Worm (Caenorhabditis elegans) whole organism, young adult: ENCODE results near the gene nhr-183.
A peak's percentile ranks its signal among the peaks of the same experiment; 100 is the strongest.

ENCODE experiments used
- D2030.7 ChIP-seq: fragments of 200-800 bp; sonication (Bioruptor generic); IDR thresholded peaks from 2 replicates; pipeline ENCODE4 v1.3.6; 2022; ENCODE audit warnings: missing genetic modification reagents, missing genetic modification characterization, missing compliant biosample characterization
- F49E8.2 ChIP-seq: sonication (generic microtip); optimal IDR thresholded peaks from 3 replicates; lab custom pipeline; 2017; ENCODE audit warnings: missing genetic modification characterization, mild to moderate bottlenecking, missing compliant biosample characterization, antibody characterized with exemption, moderate library complexity; ENCODE audit not compliant: insufficient read depth
- F52B5.7 ChIP-seq: sonication (generic microtip); optimal IDR thresholded peaks from 2 replicates; lab custom pipeline; 2016; ENCODE audit warnings: mild to moderate bottlenecking, missing genetic modification characterization, missing compliant biosample characterization
- F55B11.4 ChIP-seq: sonication (generic microtip); optimal IDR thresholded peaks from 2 replicates; lab custom pipeline; 2016; ENCODE audit warnings: missing compliant biosample characterization, missing genetic modification characterization, borderline replicate concordance; ENCODE audit not compliant: insufficient read depth
- F57A8.1 ChIP-seq: fragments of 200-800 bp; sonication (Bioruptor generic); optimal IDR thresholded peaks from 2 replicates; lab custom pipeline; 2018; ENCODE audit warnings: mild to moderate bottlenecking, missing genetic modification characterization, moderate library complexity, missing compliant biosample characterization
- K11D2.4 ChIP-seq: fragments of 200-800 bp; sonication (Bioruptor generic); IDR thresholded peaks from 2 replicates; pipeline ENCODE4 v1.3.6; 2022; ENCODE audit warnings: missing genetic modification reagents, missing genetic modification characterization, missing compliant biosample characterization
- T26A5.8 ChIP-seq: sonication (generic microtip); optimal IDR thresholded peaks from 2 replicates; lab custom pipeline; 2016; ENCODE audit warnings: missing genetic modification characterization, missing compliant biosample characterization
- Y53F4B.3 ChIP-seq: fragments of 200-800 bp; sonication (Bioruptor generic); IDR thresholded peaks from 2 replicates; pipeline ENCODE4 v1.3.6; 2022; ENCODE audit warnings: missing genetic modification reagents, missing genetic modification characterization, missing compliant biosample characterization
- Y56A3A.18 ChIP-seq: fragments of 200-800 bp; sonication (Bioruptor generic); IDR thresholded peaks from 2 replicates; pipeline ENCODE4 v1.3.6; 2022; ENCODE audit warnings: missing genetic modification reagents, missing genetic modification characterization, missing compliant biosample characterization
- Y67H2A.10 ChIP-seq: fragments of 200-800 bp; sonication (Bioruptor generic); conservative IDR thresholded peaks from 2 replicates; pipeline ENCODE4 v1.3.6; 2022; ENCODE audit warnings: missing genetic modification reagents, missing genetic modification characterization, missing compliant biosample characterization
- Y95B8A.8 ChIP-seq: fragments of 200-800 bp; sonication (Bioruptor generic); IDR thresholded peaks from 2 replicates; pipeline ENCODE4 v1.3.6; 2022; ENCODE audit warnings: missing genetic modification reagents, missing genetic modification characterization, missing compliant biosample characterization
- akir-1 ChIP-seq: fragments of 200-800 bp; sonication (Bioruptor generic); optimal IDR thresholded peaks from 2 replicates; lab custom pipeline; 2018; ENCODE audit warnings: mild to moderate bottlenecking, missing genetic modification characterization, moderate library complexity, missing compliant biosample characterization
- atf-7 ChIP-seq: sonication (generic microtip); optimal IDR thresholded peaks from 2 replicates; lab custom pipeline; 2017; ENCODE audit warnings: mild to moderate bottlenecking, missing genetic modification characterization, missing compliant biosample characterization
- attf-5 ChIP-seq: fragments of 200-800 bp; sonication (Bioruptor generic); optimal IDR thresholded peaks from 2 replicates; lab custom pipeline; 2018; ENCODE audit warnings: mild to moderate bottlenecking, missing genetic modification characterization, missing compliant biosample characterization
- bed-1 ChIP-seq: fragments of 200-800 bp; sonication (Bioruptor generic); IDR thresholded peaks from 2 replicates; pipeline ENCODE4 v1.3.6; 2022; ENCODE audit warnings: missing genetic modification reagents, missing genetic modification characterization, missing compliant biosample characterization
- cebp-1 ChIP-seq, 2 experiments: fragments of 200-800 bp in 1 of 2; sonication (Bioruptor generic) in 1 of 2; sonication (generic microtip) in 1 of 2; IDR thresholded peaks in 1 of 2; optimal IDR thresholded peaks in 1 of 2; 2 replicates each; pipeline versions ENCODE4 v1.3.6 to Lab custom; 2017 to 2022; ENCODE audit warnings: missing compliant biosample characterization in 2 of 2, missing genetic modification characterization in 2 of 2, mild to moderate bottlenecking in 1 of 2, missing genetic modification reagents in 1 of 2, moderate library complexity in 1 of 2
- cebp-2 ChIP-seq: fragments of 200-800 bp; sonication (Bioruptor generic); IDR thresholded peaks from 2 replicates; pipeline ENCODE4 v1.3.6; 2022; ENCODE audit warnings: missing genetic modification characterization, missing compliant biosample characterization
- ceh-27 ChIP-seq: fragments of 200-800 bp; sonication (Bioruptor generic); optimal IDR thresholded peaks from 2 replicates; lab custom pipeline; 2018; ENCODE audit warnings: mild to moderate bottlenecking, missing genetic modification characterization, moderate library complexity, missing compliant biosample characterization
- chd-7 ChIP-seq: sonication (generic microtip); optimal IDR thresholded peaks from 2 replicates; lab custom pipeline; 2016; ENCODE audit warnings: mild to moderate bottlenecking, missing genetic modification characterization, moderate library complexity, missing compliant biosample characterization
- die-1 ChIP-seq: sonication (generic microtip); optimal IDR thresholded peaks from 2 replicates; lab custom pipeline; 2016; ENCODE audit warnings: missing genotype, mild to moderate bottlenecking, missing genetic modification characterization, missing compliant biosample characterization
- hlh-12 ChIP-seq: sonication (generic microtip); optimal IDR thresholded peaks from 2 replicates; lab custom pipeline; 2016; ENCODE audit warnings: missing genetic modification characterization, missing compliant biosample characterization
- hmg-1.2 ChIP-seq: fragments of 200-800 bp; sonication (Bioruptor generic); IDR thresholded peaks from 2 replicates; pipeline ENCODE4 v1.3.6; 2022; ENCODE audit warnings: missing genetic modification reagents, missing genetic modification characterization, missing compliant biosample characterization
- lin-35 ChIP-seq, 3 experiments: fragments of 150-350 bp in 2 of 3; sonication (generic microtip) in 1 of 3; optimal IDR thresholded peaks; 2 replicates each; lab custom pipeline; 2014 to 2018; ENCODE audit warnings: missing biosample characterization in 3 of 3, missing genetic modification characterization in 3 of 3, missing genetic modification reagents in 3 of 3
- lin-40 ChIP-seq: sonication (generic microtip); optimal IDR thresholded peaks from 2 replicates; lab custom pipeline; 2016; ENCODE audit warnings: missing genetic modification characterization, mild to moderate bottlenecking, missing compliant biosample characterization, missing genotype, missing genetic modification reagents
- lin-54 ChIP-seq: fragments of 200-800 bp; sonication (Bioruptor generic); optimal IDR thresholded peaks from 2 replicates; lab custom pipeline; 2018; ENCODE audit warnings: mild to moderate bottlenecking, missing genetic modification characterization, missing compliant biosample characterization
- madf-3 ChIP-seq: fragments of 200-800 bp; sonication (Bioruptor generic); IDR thresholded peaks from 2 replicates; pipeline ENCODE4 v1.3.6; 2022; ENCODE audit warnings: missing genetic modification reagents, missing genetic modification characterization, missing compliant biosample characterization
- mcd-1 ChIP-seq: fragments of 200-800 bp; sonication (Bioruptor generic); IDR thresholded peaks from 2 replicates; pipeline ENCODE4 v1.3.6; 2022; ENCODE audit warnings: missing genetic modification reagents, missing genetic modification characterization, missing compliant biosample characterization
- mxl-1 ChIP-seq: sonication (generic microtip); optimal IDR thresholded peaks from 2 replicates; lab custom pipeline; 2016; ENCODE audit warnings: missing genetic modification characterization, missing compliant biosample characterization
- nhr-27 ChIP-seq: fragments of 200-800 bp; sonication (Bioruptor generic); optimal IDR thresholded peaks from 2 replicates; lab custom pipeline; 2018; ENCODE audit warnings: mild to moderate bottlenecking, missing genetic modification characterization, moderate library complexity, missing compliant biosample characterization
- nhr-80 ChIP-seq: sonication (generic microtip); optimal IDR thresholded peaks from 2 replicates; lab custom pipeline; 2016; ENCODE audit warnings: missing genetic modification characterization, missing compliant biosample characterization
- nhr-90 ChIP-seq: sonication (generic microtip); optimal IDR thresholded peaks from 2 replicates; lab custom pipeline; 2016; ENCODE audit warnings: missing genotype, mild to moderate bottlenecking, missing genetic modification characterization, missing compliant biosample characterization
- rpc-1 ChIP-seq, 2 experiments: fragments of 150-350 bp in 1 of 2; sonication (generic microtip) in 1 of 2; optimal IDR thresholded peaks; 2 replicates each; lab custom pipeline; 2014 to 2018; ENCODE audit warnings: missing biosample characterization in 1 of 2, missing genetic modification characterization in 1 of 2, missing genetic modification reagents in 1 of 2, missing genotype in 1 of 2
- snpc-1.3 ChIP-seq: sonication (generic microtip); optimal IDR thresholded peaks from 2 replicates; lab custom pipeline; 2017; ENCODE audit warnings: missing genetic modification characterization, mild to moderate bottlenecking, missing compliant biosample characterization, antibody characterized with exemption, moderate library complexity, missing genotype, missing genetic modification reagents; ENCODE audit not compliant: insufficient read depth
- snpc-3.4 ChIP-seq: sonication (generic microtip); optimal IDR thresholded peaks from 2 replicates; lab custom pipeline; 2017; ENCODE audit warnings: missing genetic modification characterization, mild to moderate bottlenecking, missing compliant biosample characterization, antibody characterized with exemption, moderate library complexity, missing genotype, missing genetic modification reagents
- snpc-4 ChIP-seq, 5 experiments: fragments of 150-350 bp in 1 of 5; sonication (generic microtip) in 4 of 5; optimal IDR thresholded peaks; 2 replicates each; lab custom pipeline; 2014 to 2018; ENCODE audit warnings: missing genetic modification characterization in 5 of 5, missing biosample characterization in 3 of 5, antibody characterized with exemption in 2 of 5, mild to moderate bottlenecking in 2 of 5, missing compliant biosample characterization in 2 of 5, missing genotype in 2 of 5, moderate library complexity in 2 of 5, missing genetic modification reagents in 1 of 5
- tbp1 ChIP-seq: fragments of 200-800 bp; sonication (Bioruptor generic); optimal IDR thresholded peaks from 2 replicates; lab custom pipeline; 2018; ENCODE audit warnings: mild to moderate bottlenecking, missing genetic modification characterization, missing compliant biosample characterization
- tlf-1 ChIP-seq: fragments of 200-800 bp; sonication (Bioruptor generic); optimal IDR thresholded peaks from 2 replicates; lab custom pipeline; 2018; ENCODE audit warnings: mild to moderate bottlenecking, missing genetic modification characterization, missing compliant biosample characterization
- unc-62 ChIP-seq: fragments of 150-350 bp; optimal IDR thresholded peaks from 2 replicates; lab custom pipeline; 2014; ENCODE audit warnings: missing biosample characterization, missing genetic modification reagents, missing genetic modification characterization
- zfh-2 ChIP-seq: fragments of 200-800 bp; sonication (Bioruptor generic); conservative IDR thresholded peaks from 2 replicates; pipeline ENCODE4 v1.3.6; 2022; ENCODE audit warnings: missing genetic modification reagents, missing genetic modification characterization, missing compliant biosample characterization
- ztf-25 ChIP-seq: fragments of 200-800 bp; sonication (Bioruptor generic); IDR thresholded peaks from 2 replicates; pipeline ENCODE4 v1.3.6; 2022; ENCODE audit warnings: missing genetic modification reagents, missing genetic modification characterization, missing compliant biosample characterization
- ztf-26 ChIP-seq: sonication (generic microtip); optimal IDR thresholded peaks from 2 replicates; lab custom pipeline; 2017; ENCODE audit warnings: missing genetic modification characterization, missing compliant biosample characterization

The nhr-183 gene

DNA sequence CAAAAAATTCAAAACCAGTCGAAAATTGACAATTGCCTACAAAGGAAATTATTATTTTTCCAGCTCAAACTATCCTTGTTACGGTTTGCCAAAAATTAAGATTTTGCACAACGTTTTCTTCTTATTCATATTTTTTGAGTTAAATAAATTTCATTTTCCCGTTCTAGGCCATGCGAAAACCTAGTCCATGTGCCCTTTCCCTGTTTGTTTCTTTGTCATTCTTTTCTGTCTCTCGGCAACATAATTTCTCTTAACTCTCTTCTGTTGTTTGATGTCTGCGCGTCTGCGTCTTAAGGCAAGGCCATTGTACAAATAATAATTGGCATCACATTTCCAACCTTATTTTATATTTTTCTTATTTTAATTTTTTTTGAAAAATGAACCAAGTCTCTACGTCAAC lies 17.1 kb upstream of the nhr-183 start, which contains the start of gene nhr-228:
TSS of gene nhr-228 (plus strand) at position 261 of the 400 bp plus-strand sequence.
- TF ChIP-seq hmg-1.2 (GFP tag; lab: Robert Waterston, UW) (peak; percentile 70; the same call in 1 of the 2 replicates), nhr-27 (tag; lab: Kevin White, UChicago) (no peak), mxl-1 (tag; lab: Kevin White, UChicago) (no peak), K11D2.4 (GFP tag; lab: Robert Waterston, UW) (no peak), cebp-2 (GFP tag; lab: Robert Waterston, UW) (no peak), snpc-1.3 (no peak), nhr-80 (tag; lab: Kevin White, UChicago) (peak; percentile 68), nhr-90 (tag; lab: Kevin White, UChicago) (no peak), attf-5 (GFP tag; lab: Kevin White, UChicago) (peak; percentile 66), cebp-1 (GFP tag; IDR thresholded peaks at IDR 0.05; lab: Robert Waterston, UW) (no peak), cebp-1 (tag; optimal IDR thresholded peaks at IDR 0.05; lab: Kevin White, UChicago) (peak; percentile 35), unc-62 (no peak)
- TF ChIP-seq, all 124 proteins: peak for 4

DNA sequence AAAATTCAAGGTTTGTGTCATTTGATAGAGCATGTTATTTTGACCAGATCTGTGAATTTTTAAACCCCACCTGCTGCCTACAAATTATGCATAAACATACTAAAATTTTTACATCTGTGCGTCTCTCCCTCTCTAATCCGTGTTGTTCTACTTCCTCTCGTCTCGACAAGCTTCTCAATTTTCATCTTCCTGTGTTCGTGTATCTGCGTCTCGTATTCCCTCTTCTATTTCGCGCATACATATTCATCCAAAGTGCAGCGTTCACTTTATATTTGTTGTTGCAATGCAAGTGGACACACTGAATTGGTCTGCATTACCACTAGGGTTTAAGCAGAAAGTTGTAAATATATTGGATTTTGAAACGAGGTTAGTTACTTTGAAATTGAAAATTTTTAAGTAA lies 14.1 kb upstream of the nhr-183 start, which contains the start of gene fbxa-137:
TSS of gene fbxa-137 (plus strand) at position 274 of the 400 bp plus-strand sequence.
- no peak for TF ChIP-seq Y95B8A.8 (GFP tag; lab: Robert Waterston, UW)
- no peak for TF ChIP-seq lin-35 (GFP tag; optimal IDR thresholded peaks at IDR 0.05; lab: Kevin White, UChicago)
- TF ChIP-seq snpc-3.4 (tag; lab: Kevin White, UChicago), result no peak
- TF ChIP-seq ztf-25 (GFP tag; lab: Robert Waterston, UW), result no peak
- no peak for TF ChIP-seq die-1 (tag; lab: Kevin White, UChicago)
- no peak for TF ChIP-seq lin-54 (GFP tag; lab: Kevin White, UChicago)
- no peak for TF ChIP-seq atf-7
- TF ChIP-seq, all 124 proteins: peak for 0

DNA sequence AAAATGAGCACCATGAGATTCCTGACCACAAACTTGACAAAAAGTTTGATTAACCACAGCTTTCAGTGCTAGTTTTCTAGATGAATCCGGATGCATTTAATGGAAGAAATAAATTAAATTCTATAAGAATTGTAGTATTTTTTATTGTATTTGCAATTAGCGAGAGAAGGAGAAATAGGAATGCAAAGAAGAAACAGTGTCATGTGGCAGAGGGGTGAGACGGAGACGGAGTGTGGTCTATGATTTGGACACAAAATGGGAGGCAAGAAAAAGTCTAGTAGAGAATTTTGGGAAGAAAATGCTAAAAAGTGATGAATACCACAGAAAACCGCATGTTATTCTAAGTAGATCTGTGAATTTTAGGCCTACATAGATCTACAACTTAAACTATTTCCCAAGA lies 13.6 kb upstream of the nhr-183 start, which contains the start of gene nhr-59:
TSS of gene nhr-59 (minus strand) at position 214 of the 400 bp plus-strand sequence.
- TF ChIP-seq F52B5.7 (tag; lab: Kevin White, UChicago) (no peak), ceh-27 (GFP tag; lab: Kevin White, UChicago) (no peak), F55B11.4 (no peak), madf-3 (GFP tag; lab: Robert Waterston, UW) (no peak), F49E8.2 (no peak), snpc-1.3 (no peak), F57A8.1 (GFP tag; lab: Kevin White, UChicago) (no peak), nhr-80 (tag; lab: Kevin White, UChicago) (peak; percentile 33)

DNA sequence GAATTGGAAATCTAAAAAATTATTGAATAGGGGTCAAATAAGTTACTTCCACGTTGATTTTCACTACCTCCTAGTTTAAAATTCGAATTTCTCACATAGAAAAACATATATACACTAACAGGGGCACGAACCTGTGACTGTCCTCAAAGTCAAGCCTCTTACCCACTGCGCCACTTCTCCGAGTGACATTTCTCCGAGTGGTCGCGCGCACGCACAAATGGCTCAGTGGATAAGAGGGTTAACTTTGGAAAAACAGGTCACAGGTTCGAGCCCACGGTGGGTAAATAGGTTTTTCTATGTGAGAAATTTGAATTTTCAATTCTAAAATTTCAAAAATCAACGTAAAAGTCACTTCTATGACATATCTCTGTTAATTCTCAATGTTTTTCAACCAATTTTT lies 12.8 kb upstream of the nhr-183 start:
- TF ChIP-seq snpc-4 (GFP tag; optimal IDR thresholded peaks at IDR 0.05; lab: Kevin White, UChicago), result no peak
- TF ChIP-seq snpc-4 (tag; optimal IDR thresholded peaks at IDR 0.05; lab: Kevin White, UChicago), result peak in 1 of 4 experiments; percentile 44
- no peak for TF ChIP-seq T26A5.8 (tag; lab: Kevin White, UChicago)
- TF ChIP-seq hlh-12, result no peak
- TF ChIP-seq attf-5 (GFP tag; lab: Kevin White, UChicago), result no peak
- TF ChIP-seq zfh-2 (GFP tag; lab: Robert Waterston, UW), result no peak
- TF ChIP-seq Y56A3A.18 (GFP tag; lab: Robert Waterston, UW), result no peak
- TF ChIP-seq D2030.7, result peak; percentile 21; the same call in 1 of the 2 replicates
- no peak for TF ChIP-seq akir-1 (GFP tag; lab: Kevin White, UChicago)
- no peak for TF ChIP-seq chd-7 (tag; lab: Kevin White, UChicago)
- TF ChIP-seq rpc-1 (optimal IDR thresholded peaks at IDR 0.05; lab: Kevin White, UChicago), result no peak
- TF ChIP-seq rpc-1 (tag; optimal IDR thresholded peaks at IDR 0.05; lab: Kevin White, UChicago), result peak; percentile 50
- TF ChIP-seq lin-40 (tag; lab: Kevin White, UChicago), result no peak
- no peak for TF ChIP-seq snpc-1.3
- no peak for TF ChIP-seq nhr-90 (tag; lab: Kevin White, UChicago)
- 0 out of 2 replicates have a peak, but pooled peaks have one; percentile 29 for TF ChIP-seq mcd-1 (GFP tag; lab: Robert Waterston, UW)
- no peak for TF ChIP-seq bed-1 (GFP tag; lab: Robert Waterston, UW)
- TF ChIP-seq Y67H2A.10, result no peak
- TF ChIP-seq unc-62, result no peak
- TF ChIP-seq Y53F4B.3 (GFP tag; lab: Robert Waterston, UW), result no peak
- no peak for TF ChIP-seq lin-35 (GFP tag; optimal IDR thresholded peaks at IDR 0.05; lab: Kevin White, UChicago)
- no peak for TF ChIP-seq ztf-26 (tag; lab: Kevin White, UChicago)
- no peak for TF ChIP-seq tlf-1
- peak; percentile 64 for TF ChIP-seq tbp1 (GFP tag; lab: Kevin White, UChicago)
